Fruit fly (Drosophila melanogaster): Measurements from ENCODE around the gene Swip-1.

Swip-1 gene

dm6 chr2L:18967897-18968296, 19.2 kb downstream of the Swip-1 start:
- no peak for TF ChIP-seq noc (tag; optimal IDR thresholded peaks at IDR 0.05)

- TF ChIP-seq noc (tag; optimal IDR thresholded peaks at IDR 0.05) = peak; percentile 60
Measured at dm6 chr2L:18966844-18967243, 20.2 kb downstream of the Swip-1 start.

- TF ChIP-seq noc (tag; optimal IDR thresholded peaks at IDR 0.05) = peak; percentile 69
Measured at dm6 chr2L:18966214-18966556, 20.9 kb downstream of the Swip-1 start.

dm6 chr2L:18965367-18966213, 21.5 kb downstream of the Swip-1 start:
- peak; percentile 77 for TF ChIP-seq noc (tag; optimal IDR thresholded peaks at IDR 0.05)

- TF ChIP-seq noc (tag; optimal IDR thresholded peaks at IDR 0.05) = peak; percentile 90
Measured at dm6 chr2L:18957142-18957674, 29.9 kb downstream of the Swip-1 start, which contains the start of gene Bhmt. TSS of gene Bhmt (minus strand) at chr2L:18957311.

- peak; percentile 42 for TF ChIP-seq noc (tag; optimal IDR thresholded peaks at IDR 0.05)
Measured at dm6 chr2L:18955666-18956065, 31.4 kb downstream of the Swip-1 start.

dm6 chr2L:18954255-18954715, 32.8 kb downstream of the Swip-1 start, which contains the start of gene CG10621:
TSS of gene CG10621 (minus strand) at chr2L:18954431.
- TF ChIP-seq noc (tag; optimal IDR thresholded peaks at IDR 0.05) = peak; percentile 75

dm6 chr2L:18953512-18954254, 33.4 kb downstream of the Swip-1 start:
- TF ChIP-seq noc (tag; optimal IDR thresholded peaks at IDR 0.05) = no peak

- TF ChIP-seq noc (tag; optimal IDR thresholded peaks at IDR 0.05) = no peak
Measured at dm6 chr2L:18951674-18952073, 35.4 kb downstream of the Swip-1 start, which contains the start of gene Nedd8. TSS of gene Nedd8 (minus strand) at chr2L:18951837.

dm6 chr2L:18948724-18949108, 38.4 kb downstream of the Swip-1 start, which contains the start of gene CG10428:
TSS of gene CG10428 (plus strand) at chr2L:18948884.
- TF ChIP-seq noc (tag; optimal IDR thresholded peaks at IDR 0.05) = no peak

dm6 chr2L:18948065-18948723, 38.9 kb downstream of the Swip-1 start:
- TF ChIP-seq noc (tag; optimal IDR thresholded peaks at IDR 0.05) = peak; percentile 8

- no peak for TF ChIP-seq noc (tag; optimal IDR thresholded peaks at IDR 0.05)
Measured at dm6 chr2L:18947515-18947998, 39.5 kb downstream of the Swip-1 start.

dm6 chr2L:18946636-18947514, 40.2 kb downstream of the Swip-1 start:
- TF ChIP-seq noc (tag; optimal IDR thresholded peaks at IDR 0.05) = no peak

dm6 chr2L:18945765-18946552, 41.1 kb downstream of the Swip-1 start, which contains the start of gene CG46304:
TSS of gene CG46304 (plus strand) at chr2L:18946305.
- TF ChIP-seq noc (tag; optimal IDR thresholded peaks at IDR 0.05) = no peak

Measured in whole organism, larva.